Worm (Caenorhabditis elegans): ENCODE data around the gene fbxc-39.
"Not testable (repeated sequence)": the region's sequence is repeated elsewhere in the genome, so short reads cannot be mapped to it uniquely, and the experiment has no call there.

DNA sequence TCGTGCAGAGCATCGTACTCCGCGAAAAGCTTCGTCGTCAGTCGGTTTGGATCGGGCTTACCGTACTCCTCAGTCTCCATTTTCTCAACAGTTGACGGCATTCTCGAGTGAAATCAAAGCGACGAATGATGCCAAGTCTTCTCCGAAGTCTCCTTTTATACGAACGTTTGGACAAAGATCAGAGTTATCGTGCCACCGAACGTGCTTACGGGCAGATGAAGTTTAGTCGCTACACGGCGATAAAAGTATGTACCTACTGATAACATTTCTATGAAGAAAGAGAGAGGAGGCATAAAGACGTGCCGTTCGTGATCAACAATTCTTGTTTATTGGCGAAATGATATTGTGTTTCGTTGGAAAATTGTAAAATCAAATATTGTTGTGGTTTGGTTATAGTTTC lies 17.8 kb downstream of the fbxc-39 start, which contains the start of gene F45D11.14:
- not testable (repeated sequence) for TF ChIP-seq flt-1 (GFP tag; IDR thresholded peaks at IDR 0.05); med-1 (GFP tag; optimal IDR thresholded peaks at IDR 0.05; ENCODE audit: insufficient read depth); ztf-23 (GFP tag; IDR thresholded peaks at IDR 0.05)

Data from whole organism, midembryonic.